Worm (Caenorhabditis elegans): ENCODE data around the gene str-169.

Gene str-169

ce11 chrIV:4996956-4997355 is 51.1 kb downstream of the str-169 start:
- no peak for TF ChIP-seq nhr-6 (tag; optimal IDR thresholded peaks at IDR 0.05)
- TF ChIP-seq egl-27 (tag; optimal IDR thresholded peaks at IDR 0.05), result no peak
- TF ChIP-seq ama-1 (optimal IDR thresholded peaks at IDR 0.05), result no peak
- TF ChIP-seq nhr-12 (tag; optimal IDR thresholded peaks at IDR 0.05), result no peak
- TF ChIP-seq snpc-4 (tag; optimal IDR thresholded peaks at IDR 0.05), result no peak
- TF ChIP-seq elt-1 (tag; optimal IDR thresholded peaks at IDR 0.05), result no peak
- TF ChIP-seq unc-55 (GFP tag; optimal IDR thresholded peaks at IDR 0.05), result no peak
- no peak for TF ChIP-seq ztf-1 (GFP tag; conservative IDR thresholded peaks at IDR 0.05)
- TF ChIP-seq nhr-25 (tag; optimal IDR thresholded peaks at IDR 0.05), result no peak
- TF ChIP-seq gmeb-1 (tag; optimal IDR thresholded peaks at IDR 0.05), result no peak
- TF ChIP-seq R02D3.7 (tag; optimal IDR thresholded peaks at IDR 0.05), result no peak
- no peak for TF ChIP-seq ceh-82 (tag; optimal IDR thresholded peaks at IDR 0.05)
- no peak for TF ChIP-seq elt-3 (tag; optimal IDR thresholded peaks at IDR 0.05)
- TF ChIP-seq nhr-77 (tag; optimal IDR thresholded peaks at IDR 0.05), result no peak
- TF ChIP-seq ceh-16 (tag; optimal IDR thresholded peaks at IDR 0.05), result no peak
- TF ChIP-seq ztf-11 (tag; optimal IDR thresholded peaks at IDR 0.05), result no peak
- TF ChIP-seq lin-39 (tag; optimal IDR thresholded peaks at IDR 0.05), result no peak

Measured in whole organism, L2 larva.